Fruit fly (Drosophila melanogaster) whole organism, embryonic: ENCODE measurements around the gene Rh4.

Experiments used
- Atf3 ChIP-seq: fragments of 200-800 bp; sonication (Bioruptor generic); optimal IDR thresholded peaks from 3 replicates; lab custom pipeline; 2016; ENCODE audit warnings: missing biosample characterization, missing genetic modification characterization
- CG10321 ChIP-seq: fragments of 200-800 bp; sonication (Bioruptor generic); IDR thresholded peaks from 2 replicates; pipeline ENCODE4 v1.3.6; 2022; ENCODE audit warnings: missing biosample characterization, missing genetic modification characterization
- CG10366 ChIP-seq: fragments of 200-800 bp; sonication (Bioruptor generic); IDR thresholded peaks from 2 replicates; pipeline ENCODE4 v1.3.6; 2022; ENCODE audit warnings: missing biosample characterization, missing genetic modification characterization
- CG10462 ChIP-seq: fragments of 200-800 bp; sonication (Bioruptor generic); optimal IDR thresholded peaks from 2 replicates; lab custom pipeline; 2016; ENCODE audit warnings: missing biosample characterization, missing genetic modification characterization
- CG11456 ChIP-seq: fragments of 200-800 bp; sonication (Bioruptor generic); IDR thresholded peaks from 3 replicates; pipeline ENCODE4 v1.3.6; 2022; ENCODE audit warnings: missing biosample characterization, missing genetic modification characterization
- CG12769 ChIP-seq: fragments of 200-800 bp; sonication (Bioruptor generic); optimal IDR thresholded peaks from 2 replicates; lab custom pipeline; 2019; ENCODE audit warnings: missing biosample characterization, mild to moderate bottlenecking, missing genetic modification characterization, moderate library complexity
- CG15479 ChIP-seq: fragments of 200-800 bp; sonication (Bioruptor generic); optimal IDR thresholded peaks from 3 replicates; lab custom pipeline; 2019; ENCODE audit warnings: missing biosample characterization, mild to moderate bottlenecking, missing genetic modification characterization, moderate library complexity
- CG17829 ChIP-seq: fragments of 200-800 bp; optimal IDR thresholded peaks from 2 replicates; lab custom pipeline; 2019; ENCODE audit warnings: missing biosample characterization, mild to moderate bottlenecking, missing genetic modification characterization, moderate library complexity
- CG3726 ChIP-seq: fragments of 200-800 bp; sonication (Bioruptor generic); IDR thresholded peaks from 3 replicates; pipeline ENCODE4, ENCODE4 v1.3.6; 2022; ENCODE audit warnings: missing biosample characterization, missing genetic modification characterization
- CG4282 ChIP-seq: fragments of 200-800 bp; sonication (Bioruptor generic); optimal IDR thresholded peaks from 2 replicates; lab custom pipeline; 2016; ENCODE audit warnings: missing biosample characterization, missing genetic modification characterization
- CG4820 ChIP-seq: fragments of 200-800 bp; sonication (Bioruptor generic); optimal IDR thresholded peaks from 3 replicates; lab custom pipeline; 2016; ENCODE audit warnings: missing biosample characterization, missing genetic modification characterization
- CG5953 ChIP-seq: fragments of 200-800 bp; sonication (Bioruptor generic); IDR thresholded peaks from 2 replicates; pipeline ENCODE4 v1.3.6; 2022; ENCODE audit warnings: missing biosample characterization, missing genetic modification characterization
- CG6689 ChIP-seq: fragments of 200-800 bp; sonication (Bioruptor generic); IDR thresholded peaks from 2 replicates; pipeline ENCODE4 v1.3.6; 2022; ENCODE audit warnings: missing biosample characterization, missing genetic modification characterization
- CG6791 ChIP-seq: fragments of 200-800 bp; sonication (Bioruptor generic); IDR thresholded peaks from 3 replicates; pipeline ENCODE4 v1.3.6; 2022; ENCODE audit warnings: missing biosample characterization, missing genetic modification characterization; ENCODE audit not compliant: partially characterized antibody
- CTCF ChIP-seq: fragments of 200-800 bp; sonication (Bioruptor generic); optimal IDR thresholded peaks from 2 replicates; lab custom pipeline; 2017; ENCODE audit warnings: missing biosample characterization, mild to moderate bottlenecking, missing genetic modification characterization, moderate library complexity
- Deaf1 ChIP-seq: fragments of 200-800 bp; optimal IDR thresholded peaks from 3 replicates; lab custom pipeline; 2019; ENCODE audit warnings: missing biosample characterization, mild to moderate bottlenecking, missing genetic modification characterization, moderate library complexity
- Dek ChIP-seq: fragments of 200-800 bp; sonication (Bioruptor generic); optimal IDR thresholded peaks from 3 replicates; lab custom pipeline; 2019; ENCODE audit warnings: missing biosample characterization, mild to moderate bottlenecking, missing genetic modification characterization, moderate library complexity
- E2f1 ChIP-seq: fragments of 200-800 bp; sonication (Bioruptor generic); IDR thresholded peaks from 2 replicates; pipeline ENCODE4 v1.3.6; 2022; ENCODE audit warnings: missing biosample characterization, missing genetic modification characterization
- ERR ChIP-seq: fragments of 200-800 bp; sonication (Bioruptor generic); optimal IDR thresholded peaks from 2 replicates; lab custom pipeline; 2016; ENCODE audit warnings: missing biosample characterization, missing genetic modification characterization
- Fer2 ChIP-seq: fragments of 200-800 bp; sonication (Bioruptor generic); optimal IDR thresholded peaks from 2 replicates; lab custom pipeline; 2018; ENCODE audit warnings: missing biosample characterization, mild to moderate bottlenecking, missing genetic modification characterization, moderate library complexity
- HmgD ChIP-seq: fragments of 200-800 bp; sonication (Bioruptor generic); optimal IDR thresholded peaks from 3 replicates; lab custom pipeline; 2016; ENCODE audit warnings: missing biosample characterization, missing genetic modification characterization
- Mad ChIP-seq: fragments of 200-800 bp; sonication (Bioruptor generic); optimal IDR thresholded peaks from 2 replicates; lab custom pipeline; 2016; ENCODE audit warnings: missing biosample characterization, missing genetic modification characterization
- Rfx ChIP-seq: fragments of 200-800 bp; sonication (Bioruptor generic); IDR thresholded peaks from 2 replicates; pipeline ENCODE4 v1.3.6; 2022; ENCODE audit warnings: missing biosample characterization, missing genetic modification characterization
- Six4 ChIP-seq: fragments of 200-800 bp; sonication (Bioruptor generic); optimal IDR thresholded peaks from 2 replicates; lab custom pipeline; 2016; ENCODE audit warnings: missing biosample characterization, missing genetic modification characterization
- Sox100B ChIP-seq: fragments of 200-800 bp; sonication (Bioruptor generic); optimal IDR thresholded peaks from 3 replicates; lab custom pipeline; 2018; ENCODE audit warnings: missing biosample characterization, mild to moderate bottlenecking, missing genetic modification characterization
- abd-A ChIP-seq: fragments of 200-800 bp; sonication (Bioruptor generic); optimal IDR thresholded peaks from 3 replicates; lab custom pipeline; 2019; ENCODE audit warnings: missing biosample characterization, mild to moderate bottlenecking, missing genetic modification characterization, moderate library complexity
- br ChIP-seq: fragments of >200 bp; optimal IDR thresholded peaks from 2 replicates; lab custom pipeline; 2017
- chif ChIP-seq, 2 experiments: fragments of 200-800 bp; sonication (Bioruptor generic); optimal IDR thresholded peaks; 3 replicates each; lab custom pipeline; 2016; ENCODE audit warnings: missing biosample characterization in 2 of 2, missing genetic modification characterization in 2 of 2
- chinmo ChIP-seq: fragments of 200-800 bp; sonication (Bioruptor generic); IDR thresholded peaks from 4 replicates; pipeline ENCODE4 v1.3.6; 2022; ENCODE audit warnings: missing biosample characterization, missing genetic modification characterization; ENCODE audit not compliant: partially characterized antibody
- chn ChIP-seq: fragments of 200-800 bp; sonication (Bioruptor generic); optimal IDR thresholded peaks from 2 replicates; lab custom pipeline; 2016; ENCODE audit warnings: missing biosample characterization, missing genetic modification characterization
- ci ChIP-seq: fragments of 200-800 bp; sonication (Bioruptor generic); IDR thresholded peaks from 3 replicates; pipeline ENCODE4 v1.3.6; 2022; ENCODE audit warnings: missing biosample characterization, missing genetic modification characterization
- croc ChIP-seq: fragments of 200-800 bp; sonication (Bioruptor generic); conservative IDR thresholded peaks from 3 replicates; pipeline ENCODE4 v1.3.6; 2022; ENCODE audit warnings: missing biosample characterization, missing genetic modification characterization
- crol ChIP-seq: fragments of 200-800 bp; sonication (Bioruptor generic); IDR thresholded peaks from 2 replicates; pipeline ENCODE4 v1.3.6; 2022; ENCODE audit warnings: missing biosample characterization, missing genetic modification characterization
- crp ChIP-seq, 2 experiments: fragments of 200-800 bp; sonication (Bioruptor generic); optimal IDR thresholded peaks; 2 replicates in 1 of 2; 3 replicates in 1 of 2; lab custom pipeline; 2017; ENCODE audit warnings: missing biosample characterization in 2 of 2, missing genetic modification characterization in 2 of 2, mild to moderate bottlenecking in 1 of 2, moderate library complexity in 1 of 2
- eve ChIP-seq, 2 experiments: fragments of >200 bp; optimal IDR thresholded peaks; 2 replicates each; lab custom pipeline; 2017; ENCODE audit warnings: missing biosample characterization in 2 of 2, missing genetic modification characterization in 2 of 2
- ftz-f1 ChIP-seq: fragments of 200-800 bp; sonication (Bioruptor generic); optimal IDR thresholded peaks from 2 replicates; lab custom pipeline; 2016; ENCODE audit warnings: missing biosample characterization, missing genetic modification characterization
- gt ChIP-seq: fragments of 200-800 bp; sonication (Bioruptor generic); IDR thresholded peaks from 2 replicates; pipeline ENCODE4 v1.3.6; 2022; ENCODE audit warnings: missing biosample characterization, missing genetic modification characterization
- insv ChIP-seq, 2 experiments: fragments of 200-800 bp; sonication (Bioruptor generic); optimal IDR thresholded peaks; 3 replicates each; lab custom pipeline; 2016 to 2018; ENCODE audit warnings: missing biosample characterization in 2 of 2, missing genetic modification characterization in 2 of 2
- kah ChIP-seq: fragments of 200-800 bp; sonication (Bioruptor generic); optimal IDR thresholded peaks from 2 replicates; lab custom pipeline; 2018; ENCODE audit warnings: missing biosample characterization, mild to moderate bottlenecking, missing genetic modification characterization
- nerfin-2 ChIP-seq: fragments of 200-800 bp; sonication (Bioruptor generic); IDR thresholded peaks from 2 replicates; pipeline ENCODE4 v1.3.6; 2022; ENCODE audit warnings: missing biosample characterization, missing genetic modification characterization; ENCODE audit not compliant: partially characterized antibody
- odd ChIP-seq: fragments of 200-800 bp; sonication (Bioruptor generic); optimal IDR thresholded peaks from 2 replicates; lab custom pipeline; 2017; ENCODE audit warnings: missing biosample characterization, mild to moderate bottlenecking, missing genetic modification characterization
- org-1 ChIP-seq: fragments of 200-800 bp; sonication (Bioruptor generic); optimal IDR thresholded peaks from 2 replicates; lab custom pipeline; 2017; ENCODE audit warnings: missing biosample characterization, missing genetic modification characterization
- pan ChIP-seq, 4 experiments: fragments of >200 bp in 3 of 4; fragments of 200-800 bp in 1 of 4; sonication (Bioruptor generic) in 1 of 4; optimal IDR thresholded peaks in 3 of 4; IDR thresholded peaks in 1 of 4; 2 replicates each; pipeline versions ENCODE4 v1.3.6 to Lab custom; 2017 to 2022; ENCODE audit warnings: missing biosample characterization in 2 of 4, missing genetic modification characterization in 2 of 4, mixed read lengths in 1 of 4
- repo ChIP-seq: fragments of 200-800 bp; sonication (Bioruptor generic); optimal IDR thresholded peaks from 2 replicates; lab custom pipeline; 2016; ENCODE audit warnings: missing biosample characterization, missing genetic modification characterization
- sd ChIP-seq: fragments of 200-800 bp; sonication (Bioruptor generic); optimal IDR thresholded peaks from 3 replicates; lab custom pipeline; 2018; ENCODE audit warnings: missing biosample characterization, mild to moderate bottlenecking, missing genetic modification characterization, moderate library complexity
- sima ChIP-seq: fragments of 200-800 bp; sonication (Bioruptor generic); optimal IDR thresholded peaks from 2 replicates; lab custom pipeline; 2016; ENCODE audit warnings: missing biosample characterization, missing genetic modification characterization
- so ChIP-seq: fragments of 200-800 bp; sonication (Bioruptor generic); IDR thresholded peaks from 3 replicates; pipeline ENCODE4 v1.3.6; 2022; ENCODE audit warnings: missing biosample characterization, missing genetic modification characterization
- tgo ChIP-seq: fragments of 200-800 bp; sonication (Bioruptor generic); IDR thresholded peaks from 3 replicates; pipeline ENCODE4 v1.3.6; 2022; ENCODE audit warnings: missing biosample characterization, missing genetic modification characterization
- ttk ChIP-seq: fragments of 200-800 bp; sonication (Bioruptor generic); IDR thresholded peaks from 2 replicates; pipeline ENCODE4 v2.1.2; 2022; ENCODE audit warnings: missing biosample characterization, missing genetic modification characterization

Rh4 gene

dm6 chr3L:16887272-16887671 lies 25.0 kb upstream of the Rh4 start:
- TF ChIP-seq Dek (tag; lab: Kevin White, UChicago) (no peak), CTCF (peak; percentile 15), org-1 (GFP tag; lab: Kevin White, UChicago) (peak; percentile 25), CG12769 (tag; lab: Kevin White, UChicago) (peak; percentile 73), CG10462 (GFP tag; lab: Kevin White, UChicago) (no peak), so (GFP tag; lab: Robert Waterston, UW) (0 out of 3 replicates have a peak, but pooled peaks have one; percentile 18), repo (no peak), chinmo (GFP tag; lab: Robert Waterston, UW) (0 out of 4 replicates have a peak, but pooled peaks have one; percentile 6), CG15479 (no peak), crp (GFP tag; optimal IDR thresholded peaks at IDR 0.05; lab: Kevin White, UChicago) (peak in 1 of 2 experiments; percentile 4), CG11456 (0 out of 3 replicates have a peak, but pooled peaks have one; percentile 12), abd-A (tag; lab: Kevin White, UChicago) (peak; percentile 67), Six4 (no peak), CG4820 (no peak), CG10321 (GFP tag; lab: Robert Waterston, UW) (0 out of 2 replicates have a peak, but pooled peaks have one; percentile 25), chif (GFP tag; optimal IDR thresholded peaks at IDR 0.05; lab: Kevin White, UChicago) (no peak), HmgD (GFP tag; lab: Kevin White, UChicago) (no peak), ci (0 out of 3 replicates have a peak, but pooled peaks have one; percentile 26), crol (peak; percentile 65; the same call in 1 of the 2 replicates), Fer2 (tag; lab: Kevin White, UChicago) (no peak), sd (peak; percentile 78)
- TF ChIP-seq, all 482 proteins: peak for 12

DNA sequence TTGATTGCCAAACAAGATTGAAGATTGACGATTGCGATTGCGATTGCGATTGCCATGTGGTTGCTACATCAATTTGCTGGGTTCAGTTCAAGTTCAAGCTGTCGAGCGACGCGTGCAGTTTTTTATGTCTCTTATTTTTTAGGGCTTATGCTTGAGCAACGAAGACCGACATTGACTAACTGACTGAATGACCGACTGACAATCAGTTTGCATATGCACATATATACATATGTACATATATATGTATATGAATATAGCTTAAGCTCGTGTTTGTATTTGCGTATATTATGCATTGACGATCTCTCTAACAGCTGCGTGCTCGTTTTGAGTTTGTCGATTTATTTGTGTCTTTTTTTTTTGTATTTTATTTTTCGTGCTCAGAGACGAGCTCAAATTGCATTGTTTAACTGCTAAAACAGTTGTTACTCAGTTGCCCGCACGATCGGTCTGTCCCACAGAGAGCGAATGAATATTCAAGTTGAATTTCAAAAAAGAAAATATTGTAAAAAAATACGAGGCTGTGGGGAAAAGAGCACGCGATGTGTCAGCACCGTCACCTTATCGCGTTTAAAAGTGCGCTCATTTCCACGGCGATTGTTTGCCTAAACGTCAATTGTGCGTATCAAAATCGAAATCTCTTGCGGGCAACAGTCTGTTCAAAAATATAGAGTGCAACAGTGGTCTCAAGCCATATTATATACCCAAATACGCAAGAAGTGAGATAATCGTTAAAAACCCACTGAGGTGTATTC lies 24.0 kb upstream of the Rh4 start:
- TF ChIP-seq Sox100B (GFP tag; lab: Kevin White, UChicago): no peak
- 0 out of 4 replicates have a peak, but pooled peaks have one; percentile 23 for TF ChIP-seq chinmo (GFP tag; lab: Robert Waterston, UW)
- TF ChIP-seq ftz-f1 (GFP tag; lab: Kevin White, UChicago): no peak
- TF ChIP-seq CG4282 (GFP tag; lab: Kevin White, UChicago): no peak
- TF ChIP-seq ttk (GFP tag; lab: Robert Waterston, UW): 0 out of 2 replicates have a peak, but pooled peaks have one; percentile 15
- no peak for TF ChIP-seq CG6791 (GFP tag; lab: Robert Waterston, UW)
- TF ChIP-seq odd (GFP tag; lab: Kevin White, UChicago): no peak
- no peak for TF ChIP-seq E2f1
- no peak for TF ChIP-seq br
- TF ChIP-seq gt (GFP tag; lab: Robert Waterston, UW): no peak
- TF ChIP-seq CG17829 (tag; lab: Kevin White, UChicago): no peak
- TF ChIP-seq pan (optimal IDR thresholded peaks at IDR 0.05; lab: Kevin White, UChicago): no peak
- TF ChIP-seq pan (GFP tag; optimal IDR thresholded peaks at IDR 0.05 in 1 of 2, IDR thresholded peaks at IDR 0.05 in 1 of 2): no peak
- TF ChIP-seq so (GFP tag; lab: Robert Waterston, UW): no peak
- no peak for TF ChIP-seq ERR (GFP tag; lab: Kevin White, UChicago)
- TF ChIP-seq CG10321 (GFP tag; lab: Robert Waterston, UW): no peak
- TF ChIP-seq CG3726 (GFP tag; lab: Robert Waterston, UW): no peak
- TF ChIP-seq kah (GFP tag; lab: Kevin White, UChicago): no peak
- no peak for TF ChIP-seq Atf3 (GFP tag; lab: Kevin White, UChicago)
- TF ChIP-seq insv (GFP tag; optimal IDR thresholded peaks at IDR 0.05; lab: Kevin White, UChicago): no peak
- no peak for TF ChIP-seq CG5953 (GFP tag; lab: Robert Waterston, UW)
- no peak for TF ChIP-seq Mad (GFP tag; lab: Kevin White, UChicago)
- no peak for TF ChIP-seq chn (GFP tag; lab: Kevin White, UChicago)
- no peak for TF ChIP-seq CTCF
- TF ChIP-seq CG6689 (GFP tag; lab: Robert Waterston, UW): peak; percentile 41; the same call in 1 of the 2 replicates
- TF ChIP-seq tgo (GFP tag; lab: Robert Waterston, UW): no peak
- TF ChIP-seq croc: no peak
- peak in 1 of 2 experiments; percentile 42 for TF ChIP-seq eve (GFP tag; optimal IDR thresholded peaks at IDR 0.05; lab: Kevin White, UChicago)
- TF ChIP-seq sima (GFP tag; lab: Kevin White, UChicago): no peak
- no peak for TF ChIP-seq Rfx
- no peak for TF ChIP-seq nerfin-2
- TF ChIP-seq CG10366: no peak
- peak; percentile 10 for TF ChIP-seq Deaf1 (tag; lab: Kevin White, UChicago)
